Worm (Caenorhabditis elegans) whole organism, young adult: ENCODE data around the gene F40F8.1.

ENCODE experiments used
- B0019.2 ChIP-seq: fragments of 200-800 bp; sonication (Bioruptor generic); conservative IDR thresholded peaks from 2 replicates; pipeline ENCODE4 v1.3.6; 2022; ENCODE audit warnings: missing genetic modification reagents, missing genetic modification characterization, missing compliant biosample characterization
- B0261.1 ChIP-seq: sonication (generic microtip); optimal IDR thresholded peaks from 2 replicates; lab custom pipeline; 2016; ENCODE audit warnings: mild to moderate bottlenecking, missing genetic modification characterization, moderate library complexity, missing compliant biosample characterization
- B0336.3 ChIP-seq: fragments of 200-800 bp; sonication (Bioruptor generic); IDR thresholded peaks from 2 replicates; pipeline ENCODE4 v1.3.6; 2022; ENCODE audit warnings: missing genetic modification characterization, missing compliant biosample characterization
- C06A6.2 ChIP-seq: fragments of 200-800 bp; sonication (Bioruptor generic); conservative IDR thresholded peaks from 2 replicates; pipeline ENCODE4 v1.3.6; 2022; ENCODE audit warnings: missing genetic modification characterization, missing compliant biosample characterization
- F33H1.4 ChIP-seq: fragments of 200-800 bp; sonication (Bioruptor generic); IDR thresholded peaks from 2 replicates; pipeline ENCODE4 v1.3.6; 2022; ENCODE audit warnings: missing genetic modification reagents, missing genetic modification characterization, missing compliant biosample characterization
- F55B11.4 ChIP-seq: sonication (generic microtip); optimal IDR thresholded peaks from 2 replicates; lab custom pipeline; 2016; ENCODE audit warnings: missing compliant biosample characterization, missing genetic modification characterization, borderline replicate concordance; ENCODE audit not compliant: insufficient read depth
- F57C9.4 ChIP-seq: sonication (generic microtip); optimal IDR thresholded peaks from 2 replicates; lab custom pipeline; 2017; ENCODE audit warnings: mild to moderate bottlenecking, missing genetic modification characterization, missing compliant biosample characterization
- K11D2.4 ChIP-seq: fragments of 200-800 bp; sonication (Bioruptor generic); IDR thresholded peaks from 2 replicates; pipeline ENCODE4 v1.3.6; 2022; ENCODE audit warnings: missing genetic modification reagents, missing genetic modification characterization, missing compliant biosample characterization
- T26A5.8 ChIP-seq: sonication (generic microtip); optimal IDR thresholded peaks from 2 replicates; lab custom pipeline; 2016; ENCODE audit warnings: missing genetic modification characterization, missing compliant biosample characterization
- Y79H2A.3 ChIP-seq: fragments of 200-800 bp; sonication (Bioruptor generic); conservative IDR thresholded peaks from 2 replicates; pipeline ENCODE4 v1.3.6; 2022; ENCODE audit warnings: missing genetic modification reagents, missing genetic modification characterization, missing compliant biosample characterization
- aptf-2 ChIP-seq: fragments of 200-800 bp; sonication (Bioruptor generic); conservative IDR thresholded peaks from 2 replicates; pipeline ENCODE4 v1.3.6; 2022; ENCODE audit warnings: missing genetic modification reagents, missing genetic modification characterization, missing compliant biosample characterization
- attf-5 ChIP-seq: fragments of 200-800 bp; sonication (Bioruptor generic); optimal IDR thresholded peaks from 2 replicates; lab custom pipeline; 2018; ENCODE audit warnings: mild to moderate bottlenecking, missing genetic modification characterization, missing compliant biosample characterization
- attf-6 ChIP-seq: fragments of 200-800 bp; sonication (Bioruptor generic); IDR thresholded peaks from 2 replicates; pipeline ENCODE4 v1.3.6; 2022; ENCODE audit warnings: missing genetic modification reagents, missing genetic modification characterization, missing compliant biosample characterization
- bed-1 ChIP-seq: fragments of 200-800 bp; sonication (Bioruptor generic); IDR thresholded peaks from 2 replicates; pipeline ENCODE4 v1.3.6; 2022; ENCODE audit warnings: missing genetic modification reagents, missing genetic modification characterization, missing compliant biosample characterization
- ceh-91 ChIP-seq: fragments of 200-800 bp; sonication (Bioruptor generic); IDR thresholded peaks from 2 replicates; pipeline ENCODE4 v1.3.6; 2022; ENCODE audit warnings: missing genetic modification reagents, missing genetic modification characterization, missing compliant biosample characterization
- die-1 ChIP-seq: sonication (generic microtip); optimal IDR thresholded peaks from 2 replicates; lab custom pipeline; 2016; ENCODE audit warnings: missing genotype, mild to moderate bottlenecking, missing genetic modification characterization, missing compliant biosample characterization
- dox-1 ChIP-seq: fragments of 200-800 bp; sonication (Bioruptor generic); IDR thresholded peaks from 2 replicates; pipeline ENCODE4 v1.3.6; 2022; ENCODE audit warnings: missing genetic modification reagents, missing genetic modification characterization, missing compliant biosample characterization
- dpff-1 ChIP-seq: sonication (generic microtip); optimal IDR thresholded peaks from 2 replicates; lab custom pipeline; 2017; ENCODE audit warnings: mild to moderate bottlenecking, missing genetic modification characterization, missing compliant biosample characterization
- efl-1 ChIP-seq: fragments of 150-350 bp; optimal IDR thresholded peaks from 2 replicates; lab custom pipeline; 2014; ENCODE audit warnings: missing biosample characterization, missing genetic modification reagents, missing genetic modification characterization
- egl-44 ChIP-seq: fragments of 200-800 bp; sonication (Bioruptor generic); IDR thresholded peaks from 2 replicates; pipeline ENCODE4 v1.3.6; 2022; ENCODE audit warnings: missing genetic modification reagents, missing genetic modification characterization, missing compliant biosample characterization
- gei-17 ChIP-seq: fragments of 200-800 bp; sonication (Bioruptor generic); optimal IDR thresholded peaks from 2 replicates; lab custom pipeline; 2018; ENCODE audit warnings: mild to moderate bottlenecking, missing genetic modification characterization, missing compliant biosample characterization
- him-1 ChIP-seq: sonication (generic microtip); optimal IDR thresholded peaks from 2 replicates; lab custom pipeline; 2016; ENCODE audit warnings: missing genotype, missing genetic modification reagents, missing genetic modification characterization, missing compliant biosample characterization
- hlh-12 ChIP-seq: sonication (generic microtip); optimal IDR thresholded peaks from 2 replicates; lab custom pipeline; 2016; ENCODE audit warnings: missing genetic modification characterization, missing compliant biosample characterization
- hsf-1 ChIP-seq: fragments of 200-800 bp; sonication (Bioruptor generic); IDR thresholded peaks from 2 replicates; pipeline ENCODE4 v1.3.6; 2022; ENCODE audit warnings: missing genetic modification reagents, missing genetic modification characterization, missing compliant biosample characterization
- lir-1 ChIP-seq: fragments of 200-800 bp; sonication (Bioruptor generic); conservative IDR thresholded peaks from 2 replicates; pipeline ENCODE4 v1.3.6; 2022; ENCODE audit warnings: missing genetic modification reagents, missing genetic modification characterization, missing compliant biosample characterization
- madf-6 ChIP-seq: fragments of 200-800 bp; sonication (Bioruptor generic); IDR thresholded peaks from 2 replicates; pipeline ENCODE4 v1.3.6; 2022; ENCODE audit warnings: missing genetic modification reagents, missing genetic modification characterization, missing compliant biosample characterization
- mcd-1 ChIP-seq: fragments of 200-800 bp; sonication (Bioruptor generic); IDR thresholded peaks from 2 replicates; pipeline ENCODE4 v1.3.6; 2022; ENCODE audit warnings: missing genetic modification reagents, missing genetic modification characterization, missing compliant biosample characterization
- mxl-1 ChIP-seq: sonication (generic microtip); optimal IDR thresholded peaks from 2 replicates; lab custom pipeline; 2016; ENCODE audit warnings: missing genetic modification characterization, missing compliant biosample characterization
- nfya-2 ChIP-seq: fragments of 200-800 bp; sonication (Bioruptor generic); IDR thresholded peaks from 2 replicates; pipeline ENCODE4 v1.3.6; 2022; ENCODE audit warnings: missing genetic modification reagents, missing genetic modification characterization, missing compliant biosample characterization
- nfyb-1 ChIP-seq: fragments of 200-800 bp; sonication (Bioruptor generic); IDR thresholded peaks from 2 replicates; pipeline ENCODE4 v1.3.6; 2022; ENCODE audit warnings: missing genetic modification reagents, missing genetic modification characterization, missing compliant biosample characterization
- nhr-120 ChIP-seq: fragments of 200-800 bp; sonication (Bioruptor generic); IDR thresholded peaks from 2 replicates; pipeline ENCODE4 v1.3.6; 2022; ENCODE audit warnings: missing genetic modification characterization, missing compliant biosample characterization
- nhr-90 ChIP-seq: sonication (generic microtip); optimal IDR thresholded peaks from 2 replicates; lab custom pipeline; 2016; ENCODE audit warnings: missing genotype, mild to moderate bottlenecking, missing genetic modification characterization, missing compliant biosample characterization
- pha-4 ChIP-seq: fragments of 150-350 bp; sonication (generic microtip); optimal IDR thresholded peaks from 2 replicates; lab custom pipeline; 2014; ENCODE audit warnings: missing biosample characterization, missing genetic modification reagents, missing genetic modification characterization
- rcor-1 ChIP-seq: fragments of 200-800 bp; sonication (Bioruptor generic); IDR thresholded peaks from 2 replicates; pipeline ENCODE4 v1.3.6; 2022; ENCODE audit warnings: missing genetic modification reagents, missing genetic modification characterization, missing compliant biosample characterization
- rpc-1 ChIP-seq, 2 experiments: fragments of 150-350 bp in 1 of 2; sonication (generic microtip) in 1 of 2; optimal IDR thresholded peaks; 2 replicates each; lab custom pipeline; 2014 to 2018; ENCODE audit warnings: missing biosample characterization in 1 of 2, missing genetic modification characterization in 1 of 2, missing genetic modification reagents in 1 of 2, missing genotype in 1 of 2
- sdz-38 ChIP-seq: sonication (generic microtip); optimal IDR thresholded peaks from 2 replicates; lab custom pipeline; 2016; ENCODE audit warnings: missing genotype, missing genetic modification characterization, missing compliant biosample characterization
- snpc-1.3 ChIP-seq: sonication (generic microtip); optimal IDR thresholded peaks from 2 replicates; lab custom pipeline; 2017; ENCODE audit warnings: missing genetic modification characterization, mild to moderate bottlenecking, missing compliant biosample characterization, antibody characterized with exemption, moderate library complexity, missing genotype, missing genetic modification reagents; ENCODE audit not compliant: insufficient read depth
- snpc-3.4 ChIP-seq: sonication (generic microtip); optimal IDR thresholded peaks from 2 replicates; lab custom pipeline; 2017; ENCODE audit warnings: missing genetic modification characterization, mild to moderate bottlenecking, missing compliant biosample characterization, antibody characterized with exemption, moderate library complexity, missing genotype, missing genetic modification reagents
- snpc-4 ChIP-seq, 5 experiments: fragments of 150-350 bp in 1 of 5; sonication (generic microtip) in 4 of 5; optimal IDR thresholded peaks; 2 replicates each; lab custom pipeline; 2014 to 2018; ENCODE audit warnings: missing genetic modification characterization in 5 of 5, missing biosample characterization in 3 of 5, antibody characterized with exemption in 2 of 5, mild to moderate bottlenecking in 2 of 5, missing compliant biosample characterization in 2 of 5, missing genotype in 2 of 5, moderate library complexity in 2 of 5, missing genetic modification reagents in 1 of 5
- tbx-9 ChIP-seq: sonication (generic microtip); optimal IDR thresholded peaks from 2 replicates; lab custom pipeline; 2016; ENCODE audit warnings: borderline replicate concordance, missing genetic modification characterization, inconsistent platforms, missing compliant biosample characterization
- tlf-1 ChIP-seq: fragments of 200-800 bp; sonication (Bioruptor generic); optimal IDR thresholded peaks from 2 replicates; lab custom pipeline; 2018; ENCODE audit warnings: mild to moderate bottlenecking, missing genetic modification characterization, missing compliant biosample characterization
- unc-130 ChIP-seq: sonication (generic microtip); optimal IDR thresholded peaks from 2 replicates; lab custom pipeline; 2016; ENCODE audit warnings: missing genetic modification reagents, missing genetic modification characterization, missing compliant biosample characterization
- xnd-1 ChIP-seq: sonication (generic microtip); optimal IDR thresholded peaks from 2 replicates; lab custom pipeline; 2016; ENCODE audit warnings: missing genotype, missing genetic modification reagents, missing genetic modification characterization, missing compliant biosample characterization
- ztf-18 ChIP-seq: sonication (generic microtip); optimal IDR thresholded peaks from 2 replicates; lab custom pipeline; 2016; ENCODE audit warnings: missing genotype, mild to moderate bottlenecking, missing genetic modification characterization, missing compliant biosample characterization
- ztf-26 ChIP-seq: sonication (generic microtip); optimal IDR thresholded peaks from 2 replicates; lab custom pipeline; 2017; ENCODE audit warnings: missing genetic modification characterization, missing compliant biosample characterization

F40F8.1 gene

DNA sequence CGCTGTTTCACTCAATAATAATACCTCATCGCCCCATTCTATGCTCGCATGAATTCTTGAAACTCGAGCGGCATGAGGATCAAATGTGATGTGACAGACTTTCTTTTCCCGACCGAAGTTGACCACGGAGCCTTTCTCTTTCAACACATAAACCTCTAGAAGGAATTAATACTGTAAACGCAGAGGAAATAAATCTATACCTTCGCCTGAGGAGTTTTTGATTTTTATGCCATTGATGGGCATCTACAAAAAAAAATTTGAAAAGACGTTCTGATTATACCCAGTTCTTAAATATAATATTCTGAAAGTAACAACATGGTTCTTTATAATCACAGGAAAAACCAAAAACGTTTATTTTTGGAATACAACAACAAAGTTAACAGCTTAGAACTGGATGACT lies 31.2 kb upstream of the F40F8.1 start, which contains the start of gene nbs-1 (continued):
- TF ChIP-seq C06A6.2 (GFP tag; lab: Robert Waterston, UW) (no peak), tbx-9 (tag; lab: Kevin White, UChicago) (no peak), aptf-2 (no peak), madf-6 (GFP tag; lab: Robert Waterston, UW) (peak; percentile 59), B0261.1 (tag; lab: Kevin White, UChicago) (no peak), B0336.3 (GFP tag; lab: Robert Waterston, UW) (peak; percentile 80), nfya-2 (GFP tag; lab: Robert Waterston, UW) (no peak), F55B11.4 (tag; lab: Kevin White, UChicago) (no peak), him-1 (tag; lab: Kevin White, UChicago) (peak; percentile 13), xnd-1 (tag; lab: Kevin White, UChicago) (peak; percentile 38), ztf-18 (peak; percentile 18), attf-6 (GFP tag; lab: Robert Waterston, UW) (peak; percentile 59; the same call in 1 of the 2 replicates), rpc-1 (optimal IDR thresholded peaks at IDR 0.05; lab: Kevin White, UChicago) (no peak), rpc-1 (tag; optimal IDR thresholded peaks at IDR 0.05; lab: Kevin White, UChicago) (no peak), tlf-1 (GFP tag; lab: Kevin White, UChicago) (no peak), lir-1 (GFP tag; lab: Robert Waterston, UW) (no peak), nhr-120 (GFP tag; lab: Robert Waterston, UW) (no peak), snpc-4 (GFP tag; optimal IDR thresholded peaks at IDR 0.05; lab: Kevin White, UChicago) (no peak), snpc-4 (tag; optimal IDR thresholded peaks at IDR 0.05; lab: Kevin White, UChicago) (no peak), attf-5 (GFP tag; lab: Kevin White, UChicago) (no peak), nfyb-1 (GFP tag; lab: Robert Waterston, UW) (no peak), pha-4 (no peak)

DNA sequence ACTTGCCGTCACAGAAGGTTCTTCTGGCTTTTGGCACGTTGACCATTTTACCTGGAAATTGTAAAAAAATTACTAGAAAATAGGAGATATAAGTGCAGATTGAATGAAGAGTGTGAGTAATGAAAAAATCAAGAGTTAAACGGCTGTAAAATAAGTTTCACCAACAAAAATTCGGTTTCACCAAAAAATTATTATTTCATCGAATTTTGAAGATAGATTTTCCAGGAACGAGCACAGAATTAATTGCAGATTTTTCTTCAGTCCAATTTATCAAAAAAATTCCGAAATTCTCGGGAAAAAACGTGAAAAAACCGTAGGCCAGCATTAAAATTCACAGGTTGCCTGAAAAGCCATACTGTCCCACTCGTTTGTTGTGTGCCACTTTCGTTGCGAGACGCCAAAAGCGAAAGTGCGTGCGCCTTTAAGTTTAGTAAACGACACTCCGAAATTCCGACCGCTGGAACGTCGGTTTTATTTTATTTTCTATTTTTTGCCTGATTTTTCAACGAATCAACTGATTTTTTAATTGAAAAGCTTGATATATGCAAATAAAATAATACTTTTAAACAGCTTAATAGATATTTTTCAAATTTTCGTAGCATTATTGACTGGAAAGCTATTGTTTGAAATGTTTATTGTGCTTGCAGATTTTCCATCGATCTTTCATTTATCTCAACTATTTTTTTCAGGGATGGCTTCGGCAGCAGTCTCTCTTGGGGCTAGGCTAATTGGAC lies 30.1 kb upstream of the F40F8.1 start, which contains the start of the genes rpl-36.A and nuo-1:
Gene rpl-36.A (minus strand): TSS at position 51 of the 734 bp plus-strand sequence.
Gene nuo-1 (plus strand): TSS at position 684 of the 734 bp plus-strand sequence.
- no peak for TF ChIP-seq Y79H2A.3 (GFP tag; lab: Robert Waterston, UW)
- no peak for TF ChIP-seq F57C9.4 (tag; lab: Kevin White, UChicago)
- TF ChIP-seq hsf-1 (GFP tag; lab: Robert Waterston, UW), result no peak
- peak; percentile 70 for TF ChIP-seq mcd-1 (GFP tag; lab: Robert Waterston, UW)
- 0 out of 2 replicates have a peak, but pooled peaks have one; percentile 9 for TF ChIP-seq K11D2.4
- no peak for TF ChIP-seq die-1 (tag; lab: Kevin White, UChicago)
- peak; percentile 57 for TF ChIP-seq B0019.2 (GFP tag; lab: Robert Waterston, UW)
- peak; percentile 38; the same call in 1 of the 2 replicates for TF ChIP-seq dox-1 (GFP tag; lab: Robert Waterston, UW)
- peak; percentile 70 for TF ChIP-seq madf-6 (GFP tag; lab: Robert Waterston, UW)
- peak; percentile 60 for TF ChIP-seq snpc-3.4 (tag; lab: Kevin White, UChicago)
- no peak for TF ChIP-seq lir-1 (GFP tag; lab: Robert Waterston, UW)
- peak; percentile 65 for TF ChIP-seq ceh-91 (GFP tag; lab: Robert Waterston, UW)
- no peak for TF ChIP-seq hlh-12 (tag; lab: Kevin White, UChicago)
- TF ChIP-seq F33H1.4 (GFP tag; lab: Robert Waterston, UW), result peak; percentile 95
- TF ChIP-seq dpff-1 (tag; lab: Kevin White, UChicago), result no peak
- no peak for TF ChIP-seq unc-130 (GFP tag; lab: Kevin White, UChicago)
- TF ChIP-seq bed-1, result no peak
- peak; percentile 13 for TF ChIP-seq efl-1 (GFP tag; lab: Kevin White, UChicago)
- TF ChIP-seq nhr-90 (tag; lab: Kevin White, UChicago), result no peak
- TF ChIP-seq F55B11.4 (tag; lab: Kevin White, UChicago), result no peak
- no peak for TF ChIP-seq egl-44
- no peak for TF ChIP-seq mxl-1 (tag; lab: Kevin White, UChicago)
- TF ChIP-seq ztf-26 (tag; lab: Kevin White, UChicago), result no peak
- 0 out of 2 replicates have a peak, but pooled peaks have one; percentile 10 for TF ChIP-seq nfyb-1 (GFP tag; lab: Robert Waterston, UW)
- no peak for TF ChIP-seq B0336.3 (GFP tag; lab: Robert Waterston, UW)
- TF ChIP-seq sdz-38 (tag; lab: Kevin White, UChicago), result no peak
- TF ChIP-seq attf-5 (GFP tag; lab: Kevin White, UChicago), result peak; percentile 89
- TF ChIP-seq rcor-1, result 0 out of 2 replicates have a peak, but pooled peaks have one; percentile 19
- no peak for TF ChIP-seq T26A5.8 (tag; lab: Kevin White, UChicago)
- TF ChIP-seq gei-17 (GFP tag; lab: Kevin White, UChicago), result no peak
- peak; percentile 37 for TF ChIP-seq snpc-1.3 (tag; lab: Kevin White, UChicago)
